Fruit fly (Drosophila melanogaster): ENCODE measurements around the gene Alp11.
A peak's percentile ranks its signal among the peaks of the same experiment; 100 is the strongest.

Alp11 gene

dm6 chrX:15602438-15602837, 14.9 kb downstream of the Alp11 start (continued):
- TF ChIP-seq lbe (GFP tag; optimal IDR thresholded peaks at IDR 0.05) (no peak), CG17568 (GFP tag; optimal IDR thresholded peaks at IDR 0.05) (no peak), Myb (GFP tag; optimal IDR thresholded peaks at IDR 0.05) (no peak), pita (GFP tag; optimal IDR thresholded peaks at IDR 0.05) (no peak), CG1647 (GFP tag; optimal IDR thresholded peaks at IDR 0.05) (no peak), Mad (GFP tag; optimal IDR thresholded peaks at IDR 0.05) (no peak), zfh1 (GFP tag; IDR thresholded peaks at IDR 0.05) (no peak), sna (GFP tag; IDR thresholded peaks at IDR 0.05; ENCODE audit: partially characterized antibody) (no peak), CG14014 (GFP tag; IDR thresholded peaks at IDR 0.05) (peak; percentile 21; the same call in 1 of the 2 replicates), CG14860 (GFP tag; IDR thresholded peaks at IDR 0.05; ENCODE audit: partially characterized antibody) (no peak), tll (GFP tag; optimal IDR thresholded peaks at IDR 0.05) (no peak), crc (GFP tag; optimal IDR thresholded peaks at IDR 0.05) (no peak), Sin3A (optimal IDR thresholded peaks at IDR 0.05) (no peak), CG10959 (GFP tag; IDR thresholded peaks at IDR 0.05) (no peak), vfl (GFP tag; optimal IDR thresholded peaks at IDR 0.05) (no peak), CG34224 (GFP tag; IDR thresholded peaks at IDR 0.05; ENCODE audit: partially characterized antibody) (no peak), stc (GFP tag; IDR thresholded peaks at IDR 0.05) (no peak), Nf-YA (GFP tag; IDR thresholded peaks at IDR 0.05) (no peak), CG1602 (GFP tag; optimal IDR thresholded peaks at IDR 0.05) (no peak), abd-A (tag; optimal IDR thresholded peaks at IDR 0.05) (no peak), B-H2 (GFP tag; optimal IDR thresholded peaks at IDR 0.05) (no peak), Lim3 (GFP tag; IDR thresholded peaks at IDR 0.05) (no peak), fd102C (GFP tag; optimal IDR thresholded peaks at IDR 0.05) (no peak), CG2199 (GFP tag; IDR thresholded peaks at IDR 0.05) (no peak), CG32767 (GFP tag; IDR thresholded peaks at IDR 0.05) (no peak), Hr78 (GFP tag; optimal IDR thresholded peaks at IDR 0.05) (no peak), ap (GFP tag; IDR thresholded peaks at IDR 0.05) (no peak), CG13894 (tag; optimal IDR thresholded peaks at IDR 0.05) (no peak), br (optimal IDR thresholded peaks at IDR 0.05) (no peak), pb (GFP tag; optimal IDR thresholded peaks at IDR 0.05) (no peak), luna (GFP tag; optimal IDR thresholded peaks at IDR 0.05) (no peak), Usf (GFP tag; optimal IDR thresholded peaks at IDR 0.05) (no peak), da (GFP tag; optimal IDR thresholded peaks at IDR 0.05) (no peak), CG15601 (tag; optimal IDR thresholded peaks at IDR 0.05) (no peak), gcm2 (GFP tag; optimal IDR thresholded peaks at IDR 0.05) (no peak), CG8924 (tag; optimal IDR thresholded peaks at IDR 0.05) (no peak), dati (GFP tag; IDR thresholded peaks at IDR 0.05) (no peak), CG6254 (GFP tag; optimal IDR thresholded peaks at IDR 0.05) (no peak), aop (GFP tag; IDR thresholded peaks at IDR 0.05) (no peak), CG3995 (GFP tag; optimal IDR thresholded peaks at IDR 0.05) (no peak), CG4328 (GFP tag; optimal IDR thresholded peaks at IDR 0.05) (no peak), CG12104 (GFP tag; optimal IDR thresholded peaks at IDR 0.05) (no peak), bigmax (GFP tag; optimal IDR thresholded peaks at IDR 0.05) (no peak), CG7372 (GFP tag; IDR thresholded peaks at IDR 0.05) (no peak), wek (GFP tag; optimal IDR thresholded peaks at IDR 0.05) (no peak), E2f1 (GFP tag; IDR thresholded peaks at IDR 0.05) (no peak), sisA (GFP tag; IDR thresholded peaks at IDR 0.05) (no peak), Dll (GFP tag; IDR thresholded peaks at IDR 0.05; ENCODE audit: partially characterized antibody) (no peak), lab (GFP tag; optimal IDR thresholded peaks at IDR 0.05) (peak; percentile 54), run (tag; optimal IDR thresholded peaks at IDR 0.05) (no peak), unpg (GFP tag; optimal IDR thresholded peaks at IDR 0.05) (no peak), CG31224 (GFP tag; IDR thresholded peaks at IDR 0.05) (no peak), CG8089 (GFP tag; optimal IDR thresholded peaks at IDR 0.05) (no peak)

All from whole organism, embryonic.